Worm (Caenorhabditis elegans) whole organism, young adult: ENCODE measurements around the gene tbx-35.

ENCODE experiments used
- B0035.1 ChIP-seq: sonication (generic microtip); optimal IDR thresholded peaks from 2 replicates; lab custom pipeline; 2016; ENCODE audit warnings: missing genetic modification characterization, mild to moderate bottlenecking, missing compliant biosample characterization, missing genotype, missing genetic modification reagents
- B0336.3 ChIP-seq: fragments of 200-800 bp; sonication (Bioruptor generic); IDR thresholded peaks from 2 replicates; pipeline ENCODE4 v1.3.6; 2022; ENCODE audit warnings: missing genetic modification characterization, missing compliant biosample characterization
- C06A6.2 ChIP-seq: fragments of 200-800 bp; sonication (Bioruptor generic); conservative IDR thresholded peaks from 2 replicates; pipeline ENCODE4 v1.3.6; 2022; ENCODE audit warnings: missing genetic modification characterization, missing compliant biosample characterization
- F23B12.7 ChIP-seq: sonication (generic microtip); optimal IDR thresholded peaks from 2 replicates; lab custom pipeline; 2017; ENCODE audit warnings: missing genetic modification characterization, mild to moderate bottlenecking, missing compliant biosample characterization, antibody characterized with exemption, moderate library complexity; ENCODE audit not compliant: insufficient read depth
- F55B11.4 ChIP-seq: sonication (generic microtip); optimal IDR thresholded peaks from 2 replicates; lab custom pipeline; 2016; ENCODE audit warnings: missing compliant biosample characterization, missing genetic modification characterization, borderline replicate concordance; ENCODE audit not compliant: insufficient read depth
- K11D2.4 ChIP-seq: fragments of 200-800 bp; sonication (Bioruptor generic); IDR thresholded peaks from 2 replicates; pipeline ENCODE4 v1.3.6; 2022; ENCODE audit warnings: missing genetic modification reagents, missing genetic modification characterization, missing compliant biosample characterization
- T07F8.4 ChIP-seq: sonication (generic microtip); optimal IDR thresholded peaks from 2 replicates; lab custom pipeline; 2016; ENCODE audit warnings: mild to moderate bottlenecking, missing genetic modification characterization, moderate library complexity, missing compliant biosample characterization
- Y53G8AR.9 ChIP-seq: fragments of 200-800 bp; sonication (Bioruptor generic); conservative IDR thresholded peaks from 2 replicates; pipeline ENCODE4 v1.3.6; 2022; ENCODE audit warnings: missing genetic modification reagents, missing genetic modification characterization, missing compliant biosample characterization
- Y56A3A.18 ChIP-seq: fragments of 200-800 bp; sonication (Bioruptor generic); IDR thresholded peaks from 2 replicates; pipeline ENCODE4 v1.3.6; 2022; ENCODE audit warnings: missing genetic modification reagents, missing genetic modification characterization, missing compliant biosample characterization
- ama-1 ChIP-seq, 3 experiments: fragments of 150-350 bp in 1 of 3; sonication (generic microtip) in 2 of 3; optimal IDR thresholded peaks; 2 replicates each; lab custom pipeline; 2014 to 2018; ENCODE audit warnings: missing biosample characterization in 2 of 3, missing genetic modification characterization in 2 of 3, missing genetic modification reagents in 2 of 3
- attf-3 ChIP-seq: fragments of 200-800 bp; sonication (Bioruptor generic); conservative IDR thresholded peaks from 2 replicates; pipeline ENCODE4 v1.3.6; 2022; ENCODE audit warnings: missing genetic modification reagents, missing genetic modification characterization, missing compliant biosample characterization
- attf-5 ChIP-seq: fragments of 200-800 bp; sonication (Bioruptor generic); optimal IDR thresholded peaks from 2 replicates; lab custom pipeline; 2018; ENCODE audit warnings: mild to moderate bottlenecking, missing genetic modification characterization, missing compliant biosample characterization
- attf-6 ChIP-seq: fragments of 200-800 bp; sonication (Bioruptor generic); IDR thresholded peaks from 2 replicates; pipeline ENCODE4 v1.3.6; 2022; ENCODE audit warnings: missing genetic modification reagents, missing genetic modification characterization, missing compliant biosample characterization
- cebp-1 ChIP-seq, 2 experiments: fragments of 200-800 bp in 1 of 2; sonication (Bioruptor generic) in 1 of 2; sonication (generic microtip) in 1 of 2; IDR thresholded peaks in 1 of 2; optimal IDR thresholded peaks in 1 of 2; 2 replicates each; pipeline versions ENCODE4 v1.3.6 to Lab custom; 2017 to 2022; ENCODE audit warnings: missing compliant biosample characterization in 2 of 2, missing genetic modification characterization in 2 of 2, mild to moderate bottlenecking in 1 of 2, missing genetic modification reagents in 1 of 2, moderate library complexity in 1 of 2
- ceh-27 ChIP-seq: fragments of 200-800 bp; sonication (Bioruptor generic); optimal IDR thresholded peaks from 2 replicates; lab custom pipeline; 2018; ENCODE audit warnings: mild to moderate bottlenecking, missing genetic modification characterization, moderate library complexity, missing compliant biosample characterization
- ceh-40 ChIP-seq: fragments of 200-800 bp; sonication (Bioruptor generic); IDR thresholded peaks from 2 replicates; pipeline ENCODE4 v1.3.6; 2022; ENCODE audit warnings: missing genetic modification characterization, missing compliant biosample characterization
- dox-1 ChIP-seq: fragments of 200-800 bp; sonication (Bioruptor generic); IDR thresholded peaks from 2 replicates; pipeline ENCODE4 v1.3.6; 2022; ENCODE audit warnings: missing genetic modification reagents, missing genetic modification characterization, missing compliant biosample characterization
- dpff-1 ChIP-seq: sonication (generic microtip); optimal IDR thresholded peaks from 2 replicates; lab custom pipeline; 2017; ENCODE audit warnings: mild to moderate bottlenecking, missing genetic modification characterization, missing compliant biosample characterization
- egrh-3 ChIP-seq: fragments of 200-800 bp; sonication (Bioruptor generic); IDR thresholded peaks from 2 replicates; pipeline ENCODE4 v1.3.6; 2022; ENCODE audit warnings: missing genetic modification reagents, missing genetic modification characterization, missing compliant biosample characterization
- ets-4 ChIP-seq: fragments of 200-800 bp; sonication (Bioruptor generic); optimal IDR thresholded peaks from 2 replicates; lab custom pipeline; 2018; ENCODE audit warnings: mild to moderate bottlenecking, missing genetic modification characterization, missing compliant biosample characterization
- hlh-12 ChIP-seq: sonication (generic microtip); optimal IDR thresholded peaks from 2 replicates; lab custom pipeline; 2016; ENCODE audit warnings: missing genetic modification characterization, missing compliant biosample characterization
- hlh-26 ChIP-seq: fragments of 200-800 bp; sonication (Bioruptor generic); conservative IDR thresholded peaks from 2 replicates; pipeline ENCODE4 v1.3.6; 2022; ENCODE audit warnings: missing genetic modification reagents, missing genetic modification characterization, missing compliant biosample characterization
- hmg-1.2 ChIP-seq: fragments of 200-800 bp; sonication (Bioruptor generic); IDR thresholded peaks from 2 replicates; pipeline ENCODE4 v1.3.6; 2022; ENCODE audit warnings: missing genetic modification reagents, missing genetic modification characterization, missing compliant biosample characterization
- hmg-20 ChIP-seq: fragments of 200-800 bp; sonication (Bioruptor generic); IDR thresholded peaks from 2 replicates; pipeline ENCODE4 v1.3.6; 2022; ENCODE audit warnings: missing genetic modification reagents, missing genetic modification characterization, missing compliant biosample characterization
- hrde-1 ChIP-seq: sonication (generic microtip); optimal IDR thresholded peaks from 2 replicates; lab custom pipeline; 2016; ENCODE audit warnings: missing genetic modification characterization, mild to moderate bottlenecking, missing compliant biosample characterization, moderate library complexity, missing genotype, missing genetic modification reagents, borderline replicate concordance
- hsf-1 ChIP-seq: fragments of 200-800 bp; sonication (Bioruptor generic); IDR thresholded peaks from 2 replicates; pipeline ENCODE4 v1.3.6; 2022; ENCODE audit warnings: missing genetic modification reagents, missing genetic modification characterization, missing compliant biosample characterization
- lag-1 ChIP-seq: fragments of 200-800 bp; sonication (Bioruptor generic); IDR thresholded peaks from 2 replicates; pipeline ENCODE4 v1.3.6; 2022; ENCODE audit warnings: missing genetic modification reagents, missing genetic modification characterization, missing compliant biosample characterization
- lin-54 ChIP-seq: fragments of 200-800 bp; sonication (Bioruptor generic); optimal IDR thresholded peaks from 2 replicates; lab custom pipeline; 2018; ENCODE audit warnings: mild to moderate bottlenecking, missing genetic modification characterization, missing compliant biosample characterization
- lir-1 ChIP-seq: fragments of 200-800 bp; sonication (Bioruptor generic); conservative IDR thresholded peaks from 2 replicates; pipeline ENCODE4 v1.3.6; 2022; ENCODE audit warnings: missing genetic modification reagents, missing genetic modification characterization, missing compliant biosample characterization
- madf-10 ChIP-seq: sonication (generic microtip); optimal IDR thresholded peaks from 2 replicates; lab custom pipeline; 2016; ENCODE audit warnings: mild to moderate bottlenecking, missing genetic modification characterization, missing compliant biosample characterization
- madf-3 ChIP-seq: fragments of 200-800 bp; sonication (Bioruptor generic); IDR thresholded peaks from 2 replicates; pipeline ENCODE4 v1.3.6; 2022; ENCODE audit warnings: missing genetic modification reagents, missing genetic modification characterization, missing compliant biosample characterization
- mcd-1 ChIP-seq: fragments of 200-800 bp; sonication (Bioruptor generic); IDR thresholded peaks from 2 replicates; pipeline ENCODE4 v1.3.6; 2022; ENCODE audit warnings: missing genetic modification reagents, missing genetic modification characterization, missing compliant biosample characterization
- nhr-80 ChIP-seq: sonication (generic microtip); optimal IDR thresholded peaks from 2 replicates; lab custom pipeline; 2016; ENCODE audit warnings: missing genetic modification characterization, missing compliant biosample characterization
- pbrm-1 ChIP-seq: fragments of 200-800 bp; sonication (Bioruptor generic); IDR thresholded peaks from 2 replicates; pipeline ENCODE4 v1.3.6; 2022; ENCODE audit warnings: missing genetic modification reagents, missing genetic modification characterization, missing compliant biosample characterization
- rcor-1 ChIP-seq: fragments of 200-800 bp; sonication (Bioruptor generic); IDR thresholded peaks from 2 replicates; pipeline ENCODE4 v1.3.6; 2022; ENCODE audit warnings: missing genetic modification reagents, missing genetic modification characterization, missing compliant biosample characterization
- rpc-1 ChIP-seq, 2 experiments: fragments of 150-350 bp in 1 of 2; sonication (generic microtip) in 1 of 2; optimal IDR thresholded peaks; 2 replicates each; lab custom pipeline; 2014 to 2018; ENCODE audit warnings: missing biosample characterization in 1 of 2, missing genetic modification characterization in 1 of 2, missing genetic modification reagents in 1 of 2, missing genotype in 1 of 2
- sdz-38 ChIP-seq: sonication (generic microtip); optimal IDR thresholded peaks from 2 replicates; lab custom pipeline; 2016; ENCODE audit warnings: missing genotype, missing genetic modification characterization, missing compliant biosample characterization
- snpc-1.1 ChIP-seq: sonication (generic microtip); optimal IDR thresholded peaks from 2 replicates; lab custom pipeline; 2017; ENCODE audit warnings: missing genetic modification characterization, mild to moderate bottlenecking, missing compliant biosample characterization, antibody characterized with exemption, moderate library complexity, missing genotype, missing genetic modification reagents; ENCODE audit not compliant: insufficient read depth
- somi-1 ChIP-seq: fragments of 200-800 bp; sonication (Bioruptor generic); optimal IDR thresholded peaks from 2 replicates; lab custom pipeline; 2018; ENCODE audit warnings: mild to moderate bottlenecking, missing genetic modification characterization, missing compliant biosample characterization
- sptf-2 ChIP-seq: fragments of 200-800 bp; sonication (Bioruptor generic); optimal IDR thresholded peaks from 2 replicates; lab custom pipeline; 2018; ENCODE audit warnings: mild to moderate bottlenecking, missing genetic modification characterization, missing compliant biosample characterization
- tbp1 ChIP-seq: fragments of 200-800 bp; sonication (Bioruptor generic); optimal IDR thresholded peaks from 2 replicates; lab custom pipeline; 2018; ENCODE audit warnings: mild to moderate bottlenecking, missing genetic modification characterization, missing compliant biosample characterization
- xnd-1 ChIP-seq: sonication (generic microtip); optimal IDR thresholded peaks from 2 replicates; lab custom pipeline; 2016; ENCODE audit warnings: missing genotype, missing genetic modification reagents, missing genetic modification characterization, missing compliant biosample characterization
- ztf-18 ChIP-seq: sonication (generic microtip); optimal IDR thresholded peaks from 2 replicates; lab custom pipeline; 2016; ENCODE audit warnings: missing genotype, mild to moderate bottlenecking, missing genetic modification characterization, missing compliant biosample characterization
- ztf-22 ChIP-seq: fragments of 200-800 bp; sonication (Bioruptor generic); optimal IDR thresholded peaks from 2 replicates; lab custom pipeline; 2018; ENCODE audit warnings: mild to moderate bottlenecking, missing genetic modification characterization, moderate library complexity, missing compliant biosample characterization
- ztf-25 ChIP-seq: fragments of 200-800 bp; sonication (Bioruptor generic); IDR thresholded peaks from 2 replicates; pipeline ENCODE4 v1.3.6; 2022; ENCODE audit warnings: missing genetic modification reagents, missing genetic modification characterization, missing compliant biosample characterization
- ztf-26 ChIP-seq: sonication (generic microtip); optimal IDR thresholded peaks from 2 replicates; lab custom pipeline; 2017; ENCODE audit warnings: missing genetic modification characterization, missing compliant biosample characterization
- ztf-3 ChIP-seq: fragments of 200-800 bp; sonication (Bioruptor generic); optimal IDR thresholded peaks from 2 replicates; lab custom pipeline; 2018; ENCODE audit warnings: mild to moderate bottlenecking, missing genetic modification characterization, missing compliant biosample characterization

tbx-35 gene

DNA sequence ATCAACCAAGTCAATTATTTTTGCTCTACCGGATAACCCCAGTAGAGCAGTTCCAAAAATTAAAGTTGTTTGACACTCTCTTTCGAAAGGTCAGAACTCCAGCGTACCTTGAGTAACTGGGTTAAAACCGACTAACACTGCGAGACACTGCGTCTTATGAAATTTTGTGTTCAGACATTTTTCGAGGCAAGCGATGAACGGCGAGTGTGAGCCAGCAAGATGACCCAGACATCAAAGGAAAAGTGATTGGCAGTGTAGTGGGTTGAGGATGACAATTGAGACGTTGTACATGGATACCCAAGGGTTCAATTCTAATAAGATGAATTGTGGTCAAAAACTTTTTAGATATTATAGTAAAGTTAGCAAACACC is 18.9 kb upstream of the tbx-35 start:
- TF ChIP-seq rcor-1 (GFP tag; lab: Robert Waterston, UW) = peak; percentile 31; the same call in 1 of the 2 replicates
- no peak for TF ChIP-seq B0035.1 (tag; lab: Kevin White, UChicago)
- peak; percentile 50 for TF ChIP-seq ztf-22
- peak; percentile 62; the same call in 1 of the 2 replicates for TF ChIP-seq K11D2.4 (GFP tag; lab: Robert Waterston, UW)
- no peak for TF ChIP-seq ztf-25 (GFP tag; lab: Robert Waterston, UW)
- no peak for TF ChIP-seq ztf-26 (tag; lab: Kevin White, UChicago)
- TF ChIP-seq tbp1 (GFP tag; lab: Kevin White, UChicago) = peak; percentile 74
- TF ChIP-seq somi-1 = no peak
- TF ChIP-seq egrh-3 (GFP tag; lab: Robert Waterston, UW) = no peak
- peak; percentile 78 for TF ChIP-seq C06A6.2 (GFP tag; lab: Robert Waterston, UW)
- TF ChIP-seq cebp-1 (GFP tag; IDR thresholded peaks at IDR 0.05; lab: Robert Waterston, UW) = peak; percentile 64
- peak; percentile 60 for TF ChIP-seq cebp-1 (tag; optimal IDR thresholded peaks at IDR 0.05; lab: Kevin White, UChicago)
- TF ChIP-seq hmg-20 (GFP tag; lab: Robert Waterston, UW) = 0 out of 2 replicates have a peak, but pooled peaks have one; percentile 27
- TF ChIP-seq hlh-12 (tag; lab: Kevin White, UChicago) = no peak
- peak; percentile 11; the same call in 1 of the 2 replicates for TF ChIP-seq hsf-1
- no peak for TF ChIP-seq rpc-1 (optimal IDR thresholded peaks at IDR 0.05; lab: Kevin White, UChicago)
- TF ChIP-seq rpc-1 (tag; optimal IDR thresholded peaks at IDR 0.05; lab: Kevin White, UChicago) = no peak
- peak; percentile 49 for TF ChIP-seq attf-3 (GFP tag; lab: Robert Waterston, UW)
- no peak for TF ChIP-seq ceh-40 (GFP tag; lab: Robert Waterston, UW)
- TF ChIP-seq F23B12.7 (tag; lab: Kevin White, UChicago) = peak; percentile 25
- peak; percentile 61 for TF ChIP-seq mcd-1 (GFP tag; lab: Robert Waterston, UW)
- TF ChIP-seq lir-1 (GFP tag; lab: Robert Waterston, UW) = no peak
- peak; percentile 82 for TF ChIP-seq snpc-1.1 (tag; lab: Kevin White, UChicago)
- TF ChIP-seq T07F8.4 (tag; lab: Kevin White, UChicago) = no peak
- TF ChIP-seq ama-1 (optimal IDR thresholded peaks at IDR 0.05; lab: Kevin White, UChicago) = peak; percentile 98
- TF ChIP-seq ama-1 (GFP tag; optimal IDR thresholded peaks at IDR 0.05; lab: Kevin White, UChicago) = no peak
- no peak for TF ChIP-seq madf-10 (tag; lab: Kevin White, UChicago)
- no peak for TF ChIP-seq xnd-1
- no peak for TF ChIP-seq Y56A3A.18 (GFP tag; lab: Robert Waterston, UW)
- TF ChIP-seq ceh-27 (GFP tag; lab: Kevin White, UChicago) = peak; percentile 50
- TF ChIP-seq B0336.3 (GFP tag; lab: Robert Waterston, UW) = peak; percentile 54; the same call in 1 of the 2 replicates
- TF ChIP-seq sdz-38 (tag; lab: Kevin White, UChicago) = no peak
- no peak for TF ChIP-seq hlh-26 (GFP tag; lab: Robert Waterston, UW)
- TF ChIP-seq attf-6 (GFP tag; lab: Robert Waterston, UW) = peak; percentile 98
- peak; percentile 25 for TF ChIP-seq lin-54
- no peak for TF ChIP-seq lag-1 (GFP tag; lab: Robert Waterston, UW)
- peak; percentile 53 for TF ChIP-seq hmg-1.2
- TF ChIP-seq nhr-80 (tag; lab: Kevin White, UChicago) = peak; percentile 11
- no peak for TF ChIP-seq hrde-1 (tag; lab: Kevin White, UChicago)
- TF ChIP-seq madf-3 (GFP tag; lab: Robert Waterston, UW) = no peak
- no peak for TF ChIP-seq F55B11.4 (tag; lab: Kevin White, UChicago)
- peak; percentile 93 for TF ChIP-seq pbrm-1 (GFP tag; lab: Robert Waterston, UW)
- no peak for TF ChIP-seq dpff-1 (tag; lab: Kevin White, UChicago)
- peak; percentile 33 for TF ChIP-seq ets-4 (GFP tag; lab: Kevin White, UChicago)
- TF ChIP-seq attf-5 = peak; percentile 34
- no peak for TF ChIP-seq ztf-18 (tag; lab: Kevin White, UChicago)
- peak; percentile 14; the same call in 1 of the 2 replicates for TF ChIP-seq dox-1
- TF ChIP-seq ztf-3 (GFP tag; lab: Kevin White, UChicago) = no peak
- peak; percentile 37 for TF ChIP-seq Y53G8AR.9 (GFP tag; lab: Robert Waterston, UW)
- no peak for TF ChIP-seq sptf-2 (GFP tag; lab: Kevin White, UChicago)
